Fruit fly (Drosophila melanogaster) whole organism: ENCODE results near the gene CG13471.

Source experiments
- CG8478 ChIP-seq: fragments of >200 bp; optimal IDR thresholded peaks from 2 replicates; lab custom pipeline; 2018; ENCODE audit warnings: inconsistent platforms
- Dll ChIP-seq: fragments of >200 bp; optimal IDR thresholded peaks from 2 replicates; lab custom pipeline; 2017
- EcR ChIP-seq, 2 experiments: fragments of >200 bp; optimal IDR thresholded peaks; 2 replicates each; lab custom pipeline; 2017; ENCODE audit warnings: missing biosample characterization in 2 of 2, missing genetic modification characterization in 2 of 2, missing genetic modification reagents in 2 of 2
- pan ChIP-seq: fragments of >200 bp; optimal IDR thresholded peaks from 2 replicates; lab custom pipeline; 2017
- psq ChIP-seq: fragments of >200 bp; optimal IDR thresholded peaks from 2 replicates; lab custom pipeline; 2017
- usp ChIP-seq: fragments of >200 bp; optimal IDR thresholded peaks from 2 replicates; lab custom pipeline; 2017; ENCODE audit warnings: missing biosample characterization, missing genetic modification characterization, mixed read lengths

DNA sequence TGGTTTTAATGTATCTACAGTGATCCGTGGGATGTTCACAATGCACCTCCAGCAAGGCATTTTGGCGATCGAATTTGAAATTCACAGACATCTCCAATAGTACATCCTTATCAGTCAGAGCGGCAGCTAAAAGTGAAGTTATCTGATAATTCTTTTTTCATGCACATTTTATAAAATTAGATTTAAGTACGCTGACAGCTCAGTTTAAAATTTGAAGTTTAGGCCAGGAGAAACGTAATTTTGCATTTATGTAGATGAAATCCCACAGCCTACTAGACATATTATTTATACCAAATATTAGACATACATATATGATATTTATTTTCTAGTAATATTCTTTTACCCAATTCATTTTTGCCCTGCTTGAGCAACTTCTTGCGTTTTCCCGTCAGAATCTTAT lies 27.6 kb upstream of the CG13471 start, which contains the start of gene Trl:
- TF ChIP-seq pan (no peak), psq (lab: Kevin White, UChicago) (no peak), CG8478 (lab: Kevin White, UChicago) (no peak), usp (no peak), EcR (GFP tag; optimal IDR thresholded peaks at IDR 0.05; lab: Kevin White, UChicago) (no peak), Dll (no peak)
